Worm (Caenorhabditis elegans): ENCODE results near the gene T19D12.2.

The T19D12.2 gene

DNA sequence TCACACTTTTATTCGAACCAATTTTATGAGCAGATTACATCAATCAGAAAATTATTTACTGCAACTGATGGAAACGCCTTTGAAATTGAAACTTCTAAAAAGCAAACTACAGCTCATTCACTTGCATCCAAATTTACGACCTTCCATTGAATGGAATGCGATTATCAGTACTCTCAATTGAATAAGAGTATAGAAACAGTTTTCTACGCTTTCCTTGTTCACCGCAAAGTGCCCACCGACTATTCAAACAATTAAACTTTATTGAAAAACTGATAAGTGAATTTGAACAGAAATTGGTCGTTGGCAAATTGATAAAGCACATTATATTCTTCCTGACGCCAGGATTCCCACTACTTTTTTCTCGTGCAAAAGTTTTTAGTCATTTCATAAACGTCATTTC is 4.8 kb downstream of the T19D12.2 start:
- TF ChIP-seq aha-1 (tag) = peak; percentile 51
- 0 out of 2 replicates have a peak, but pooled peaks have one; percentile 51 for TF ChIP-seq tra-1 (GFP tag; IDR thresholded peaks at IDR 0.05)
- no peak for TF ChIP-seq Y5F2A.4 (GFP tag; optimal IDR thresholded peaks at IDR 0.05)
- TF ChIP-seq dve-1 (tag; optimal IDR thresholded peaks at IDR 0.05; ENCODE audit: insufficient read depth) = peak; percentile 29
- TF ChIP-seq pqm-1 (tag; optimal IDR thresholded peaks at IDR 0.05) = peak; percentile 95
- peak; percentile 72 for TF ChIP-seq nhr-28 (tag; optimal IDR thresholded peaks at IDR 0.05)
- peak; percentile 64; the same call in 1 of the 2 replicates for TF ChIP-seq dmd-6 (GFP tag; IDR thresholded peaks at IDR 0.05)
- TF ChIP-seq mxl-3 (GFP tag; optimal IDR thresholded peaks at IDR 0.05) = no peak
- TF ChIP-seq hlh-11 (tag; optimal IDR thresholded peaks at IDR 0.05) = peak; percentile 62
- TF ChIP-seq php-3 (GFP tag; IDR thresholded peaks at IDR 0.05) = peak; percentile 89; the same call in 1 of the 2 replicates

DNA sequence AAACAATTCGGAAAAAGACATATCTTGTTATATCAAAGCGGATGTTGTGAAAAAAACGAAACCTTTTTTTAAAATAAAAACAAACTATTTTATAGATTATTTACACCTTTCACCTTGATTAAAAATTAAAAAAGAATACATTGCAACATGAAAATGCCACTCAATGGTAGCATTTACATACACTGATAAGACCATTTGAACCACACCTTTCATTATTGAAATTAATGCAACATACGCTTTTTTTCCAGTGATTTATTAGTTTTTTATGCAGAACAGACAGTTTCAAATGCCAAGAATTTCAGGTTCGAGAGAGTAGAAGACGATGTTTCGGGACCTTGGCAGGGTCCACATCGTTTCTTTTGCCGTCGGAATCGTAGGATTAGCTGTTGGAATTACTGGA is 5.5 kb downstream of the T19D12.2 start, which contains the start of gene T19D12.1:
Gene T19D12.1, plus strand, starts transcription at position 301 of the 400 bp plus-strand sequence.
- no peak for TF ChIP-seq Y5F2A.4 (GFP tag; optimal IDR thresholded peaks at IDR 0.05)
- TF ChIP-seq zip-11 (GFP tag; IDR thresholded peaks at IDR 0.05) = no peak
- TF ChIP-seq pqm-1 (tag; optimal IDR thresholded peaks at IDR 0.05) = peak; percentile 25
- no peak for TF ChIP-seq Y48G9A.11 (GFP tag; IDR thresholded peaks at IDR 0.05)
- TF ChIP-seq daf-19 (GFP tag; conservative IDR thresholded peaks at IDR 0.05) = no peak
- peak; percentile 28; the same call in 1 of the 2 replicates for TF ChIP-seq dmd-6 (GFP tag; IDR thresholded peaks at IDR 0.05)
- no peak for TF ChIP-seq madf-9 (GFP tag; conservative IDR thresholded peaks at IDR 0.05)
- TF ChIP-seq ceh-62 (tag; optimal IDR thresholded peaks at IDR 0.05) = no peak
- TF ChIP-seq unc-62 (GFP tag; optimal IDR thresholded peaks at IDR 0.05 in 1 of 2) = peak in 1 of 2 experiments; percentile 0
- TF ChIP-seq unc-62 (tag; optimal IDR thresholded peaks at IDR 0.05) = no peak
- TF ChIP-seq daf-16 (GFP tag; optimal IDR thresholded peaks at IDR 0.05) = no peak
- TF ChIP-seq daf-16 (tag; optimal IDR thresholded peaks at IDR 0.05) = peak; percentile 5
- TF ChIP-seq ceh-82 (tag; optimal IDR thresholded peaks at IDR 0.05) = no peak
- no peak for TF ChIP-seq D1046.2 (GFP tag; IDR thresholded peaks at IDR 0.05)
- no peak for TF ChIP-seq spr-1 (tag; optimal IDR thresholded peaks at IDR 0.05)
- TF ChIP-seq ceh-32 (tag; optimal IDR thresholded peaks at IDR 0.05; ENCODE audit: poor library complexity) = no peak

DNA sequence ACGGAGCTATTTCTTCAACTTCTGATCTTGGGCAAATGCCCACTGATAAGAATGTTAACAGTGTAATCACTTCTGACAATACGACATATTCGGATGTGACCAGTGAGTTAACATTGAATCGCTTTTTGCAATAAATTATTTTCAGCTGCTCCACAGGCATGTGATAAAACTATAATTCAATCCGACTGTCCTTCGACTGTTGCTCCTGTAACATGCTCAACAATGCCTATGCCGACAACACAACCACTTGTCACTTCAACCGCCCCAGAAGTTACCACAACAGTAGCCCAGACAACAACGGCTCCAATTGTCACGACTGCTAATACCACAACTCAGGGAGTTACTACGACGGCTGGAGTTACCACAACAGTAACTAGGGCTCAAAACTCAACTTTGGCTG is 6.4 kb downstream of the T19D12.2 start:
- TF ChIP-seq daf-19 (GFP tag; conservative IDR thresholded peaks at IDR 0.05) = no peak
- TF ChIP-seq unc-62 (GFP tag; optimal IDR thresholded peaks at IDR 0.05 in 1 of 2) = peak in 1 of 2 experiments; percentile 92
- TF ChIP-seq unc-62 (tag; optimal IDR thresholded peaks at IDR 0.05) = no peak

DNA sequence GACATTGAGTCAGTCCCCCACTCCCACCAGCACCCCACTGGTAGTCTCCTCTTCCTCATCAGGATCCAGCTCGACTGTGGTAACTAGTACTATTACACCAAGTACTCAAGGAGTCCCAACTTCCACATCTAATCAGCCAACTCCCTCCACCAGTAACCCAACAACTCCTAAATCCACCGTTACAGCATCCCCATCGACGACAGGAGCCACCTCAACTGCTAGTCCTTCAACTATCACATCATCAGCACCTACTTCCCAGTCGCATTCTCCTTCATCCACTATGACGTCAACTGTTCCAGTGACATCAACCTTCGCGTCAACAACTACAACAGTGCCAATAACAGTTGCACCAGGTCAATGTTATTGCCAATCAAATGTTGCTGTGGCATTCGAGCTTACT is 7.4 kb downstream of the T19D12.2 start:
- TF ChIP-seq unc-62 (GFP tag; optimal IDR thresholded peaks at IDR 0.05 in 1 of 2) = peak in 1 of 2 experiments; percentile 96
- no peak for TF ChIP-seq unc-62 (tag; optimal IDR thresholded peaks at IDR 0.05)
- no peak for TF ChIP-seq ceh-32 (tag; optimal IDR thresholded peaks at IDR 0.05; ENCODE audit: poor library complexity)
- no peak for TF ChIP-seq Y75B8A.6 (GFP tag; IDR thresholded peaks at IDR 0.05)

DNA sequence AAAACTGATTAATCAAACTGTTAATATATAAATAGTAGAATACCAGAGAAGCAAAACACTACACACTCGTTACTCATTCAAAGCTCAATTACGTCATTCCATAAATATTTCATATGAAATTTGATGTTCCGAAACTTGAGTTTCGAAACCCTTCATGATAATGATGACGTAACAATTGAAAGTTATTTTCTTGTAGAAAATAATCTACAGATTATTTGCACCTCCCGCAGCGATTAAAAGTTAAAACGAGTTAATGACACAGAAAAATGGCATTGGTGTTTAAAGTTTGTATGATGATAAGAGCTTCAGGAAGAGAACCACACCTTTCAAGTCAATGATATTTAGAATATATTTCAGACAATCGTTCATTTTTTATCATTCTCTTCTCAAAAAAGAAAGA is 12.8 kb downstream of the T19D12.2 start, which contains the start of gene H43E16.1:
Gene H43E16.1, plus strand, starts transcription at position 375 of the 400 bp plus-strand sequence.
- TF ChIP-seq aha-1 (tag) = peak; percentile 41
- peak; percentile 63 for TF ChIP-seq nhr-28 (tag; optimal IDR thresholded peaks at IDR 0.05)
- TF ChIP-seq nhr-77 (tag; optimal IDR thresholded peaks at IDR 0.05) = peak; percentile 32
- TF ChIP-seq pqm-1 (tag; optimal IDR thresholded peaks at IDR 0.05) = peak; percentile 80
- peak; percentile 79 for TF ChIP-seq dmd-6 (GFP tag; IDR thresholded peaks at IDR 0.05)
- no peak for TF ChIP-seq daf-12 (tag; optimal IDR thresholded peaks at IDR 0.05)
- TF ChIP-seq php-3 (GFP tag; IDR thresholded peaks at IDR 0.05) = peak; percentile 76
- TF ChIP-seq hlh-11 (tag; optimal IDR thresholded peaks at IDR 0.05) = peak; percentile 23
- TF ChIP-seq daf-16 (GFP tag; optimal IDR thresholded peaks at IDR 0.05) = no peak
- peak; percentile 57 for TF ChIP-seq daf-16 (tag; optimal IDR thresholded peaks at IDR 0.05)
- TF ChIP-seq ceh-44 (GFP tag; IDR thresholded peaks at IDR 0.05) = no peak

DNA sequence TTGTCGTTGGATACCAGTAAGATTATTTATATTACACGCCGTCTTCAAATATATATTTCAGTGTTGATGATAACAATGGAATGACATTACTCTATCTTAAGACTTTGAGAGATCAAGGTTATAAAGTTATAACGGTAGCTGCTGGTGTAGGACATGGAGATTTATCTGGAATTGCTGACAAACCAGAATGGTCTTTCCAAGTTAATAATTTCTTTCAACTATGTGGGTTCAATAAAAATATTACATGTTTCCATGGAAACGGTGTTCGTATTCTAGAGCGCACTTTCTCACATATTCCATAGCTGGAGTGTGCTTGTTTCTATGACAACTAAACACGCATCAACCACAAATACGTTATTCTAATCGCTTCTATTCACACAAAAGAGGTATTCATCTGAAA is 18.6 kb downstream of the T19D12.2 start, which contains the start of gene ift-74:
Gene ift-74, plus strand, starts transcription at position 301 of the 400 bp plus-strand sequence.
- TF ChIP-seq lin-39 (tag; optimal IDR thresholded peaks at IDR 0.05) = no peak
- no peak for TF ChIP-seq ztf-11 (tag; optimal IDR thresholded peaks at IDR 0.05)
- TF ChIP-seq nhr-237 (tag; optimal IDR thresholded peaks at IDR 0.05) = no peak
- no peak for TF ChIP-seq zip-2 (tag; optimal IDR thresholded peaks at IDR 0.05)
- no peak for TF ChIP-seq ZK546.5 (tag; optimal IDR thresholded peaks at IDR 0.05)
- no peak for TF ChIP-seq lim-7 (GFP tag; IDR thresholded peaks at IDR 0.05)
- no peak for TF ChIP-seq F10B5.3 (tag; optimal IDR thresholded peaks at IDR 0.05)
- no peak for TF ChIP-seq F37D6.2 (tag; optimal IDR thresholded peaks at IDR 0.05)
- no peak for TF ChIP-seq dmd-6 (GFP tag; IDR thresholded peaks at IDR 0.05)
- TF ChIP-seq hlh-30 (tag; optimal IDR thresholded peaks at IDR 0.05; ENCODE audit: insufficient read depth) = no peak
- no peak for TF ChIP-seq lin-38 (GFP tag; IDR thresholded peaks at IDR 0.05)
- no peak for TF ChIP-seq hlh-11 (tag; optimal IDR thresholded peaks at IDR 0.05)
- TF ChIP-seq arid-1 (GFP tag; conservative IDR thresholded peaks at IDR 0.05) = no peak
- TF ChIP-seq daf-12 (tag; optimal IDR thresholded peaks at IDR 0.05) = no peak
